Fruit fly (Drosophila melanogaster) whole organism, adult: ENCODE measurements around the gene CG8028.

Experiments used
- CG11617 ChIP-seq: fragments of 200-800 bp; sonication (Bioruptor generic); optimal IDR thresholded peaks from 2 replicates; lab custom pipeline; 2017; ENCODE audit warnings: mild to moderate bottlenecking, missing biosample characterization, missing genetic modification reagents, missing genetic modification characterization
- CG12768 ChIP-seq: fragments of 200-800 bp; sonication (Bioruptor generic); optimal IDR thresholded peaks from 2 replicates; lab custom pipeline; 2017; ENCODE audit warnings: missing biosample characterization, missing genetic modification characterization, mild to moderate bottlenecking, moderate library complexity, missing genetic modification reagents
- CG14711 ChIP-seq: fragments of 200-800 bp; sonication (Bioruptor generic); optimal IDR thresholded peaks from 2 replicates; lab custom pipeline; 2018; ENCODE audit warnings: missing biosample characterization, mild to moderate bottlenecking, missing genetic modification characterization, moderate library complexity
- CG1620 ChIP-seq: fragments of 200-800 bp; sonication (Bioruptor generic); optimal IDR thresholded peaks from 2 replicates; lab custom pipeline; 2016; ENCODE audit warnings: missing biosample characterization, missing genetic modification characterization
- CG33017 ChIP-seq: fragments of 200-800 bp; sonication (Bioruptor generic); optimal IDR thresholded peaks from 2 replicates; lab custom pipeline; 2018; ENCODE audit warnings: missing biosample characterization, mild to moderate bottlenecking, missing genetic modification characterization, moderate library complexity
- CG5204 ChIP-seq: fragments of 200-800 bp; sonication (Bioruptor generic); optimal IDR thresholded peaks from 2 replicates; lab custom pipeline; 2016; ENCODE audit warnings: missing biosample characterization, missing genetic modification characterization
- CG7045 ChIP-seq: fragments of 200-800 bp; sonication (Bioruptor generic); optimal IDR thresholded peaks from 2 replicates; lab custom pipeline; 2017; ENCODE audit warnings: missing biosample characterization, mild to moderate bottlenecking, missing genetic modification characterization
- CG7101 ChIP-seq: fragments of 200-800 bp; sonication (Bioruptor generic); optimal IDR thresholded peaks from 2 replicates; lab custom pipeline; 2018; ENCODE audit warnings: missing biosample characterization, mild to moderate bottlenecking, missing genetic modification characterization, moderate library complexity
- Clk ChIP-seq: fragments of 200-800 bp; sonication (Bioruptor generic); optimal IDR thresholded peaks from 2 replicates; lab custom pipeline; 2017; ENCODE audit warnings: missing biosample characterization, missing genetic modification characterization
- Crg-1 ChIP-seq: fragments of 200-800 bp; sonication (Bioruptor generic); optimal IDR thresholded peaks from 2 replicates; lab custom pipeline; 2016; ENCODE audit warnings: missing biosample characterization, missing genetic modification characterization
- Hr96 ChIP-seq: fragments of 200-800 bp; sonication (Bioruptor generic); optimal IDR thresholded peaks from 2 replicates; lab custom pipeline; 2016; ENCODE audit warnings: missing biosample characterization, missing genetic modification characterization
- Mnt ChIP-seq: fragments of 200-800 bp; sonication (Bioruptor generic); optimal IDR thresholded peaks from 2 replicates; lab custom pipeline; 2016; ENCODE audit warnings: missing biosample characterization, mild to moderate bottlenecking, missing genetic modification characterization
- bab1 ChIP-seq: fragments of 200-800 bp; sonication (Bioruptor generic); optimal IDR thresholded peaks from 3 replicates; lab custom pipeline; 2019; ENCODE audit warnings: missing biosample characterization, mild to moderate bottlenecking, missing genetic modification characterization, moderate library complexity
- cic ChIP-seq: fragments of 200-800 bp; sonication (Bioruptor generic); optimal IDR thresholded peaks from 2 replicates; lab custom pipeline; 2017; ENCODE audit warnings: missing biosample characterization, mild to moderate bottlenecking, missing genetic modification characterization, moderate library complexity
- cnc ChIP-seq, 2 experiments: fragments of >200 bp; optimal IDR thresholded peaks; 2 replicates each; lab custom pipeline; 2017
- kay ChIP-seq: fragments of 200-800 bp; sonication (Bioruptor generic); peaks from one replicate; lab custom pipeline; 2016; ENCODE audit warnings: missing biosample characterization, missing genetic modification characterization, borderline replicate concordance
- ovo ChIP-seq: fragments of 200-800 bp; sonication (Bioruptor generic); optimal IDR thresholded peaks from 2 replicates; lab custom pipeline; 2016; ENCODE audit warnings: missing biosample characterization, missing genetic modification characterization
- pad ChIP-seq: fragments of 200-800 bp; sonication (Bioruptor generic); optimal IDR thresholded peaks from 3 replicates; lab custom pipeline; 2017; ENCODE audit warnings: missing biosample characterization, missing genetic modification characterization, mild to moderate bottlenecking, moderate library complexity, missing genetic modification reagents
- tj ChIP-seq: fragments of 200-800 bp; sonication (Bioruptor generic); optimal IDR thresholded peaks from 3 replicates; lab custom pipeline; 2017; ENCODE audit warnings: missing biosample characterization, mild to moderate bottlenecking, missing genetic modification characterization, moderate library complexity
- toe ChIP-seq: fragments of 200-800 bp; sonication (Bioruptor generic); optimal IDR thresholded peaks from 2 replicates; lab custom pipeline; 2016; ENCODE audit warnings: missing biosample characterization, missing genetic modification characterization

The CG8028 gene

dm6 chrX:19261071-19261470, 19.1 kb downstream of the CG8028 start, which contains the start of gene rictor:
Gene rictor, minus strand, starts transcription at chrX:19261240.
- TF ChIP-seq CG1620 (GFP tag; lab: Kevin White, UChicago) (no peak), CG7045 (GFP tag; lab: Kevin White, UChicago) (no peak), cic (GFP tag; lab: Kevin White, UChicago) (no peak), CG5204 (GFP tag; lab: Kevin White, UChicago) (no peak), Crg-1 (no peak), cnc (optimal IDR thresholded peaks at IDR 0.05; lab: Kevin White, UChicago) (no peak), CG11617 (GFP tag; lab: Kevin White, UChicago) (no peak), kay (no peak), CG33017 (tag; lab: Kevin White, UChicago) (no peak), CG12768 (GFP tag; lab: Kevin White, UChicago) (no peak)

DNA sequence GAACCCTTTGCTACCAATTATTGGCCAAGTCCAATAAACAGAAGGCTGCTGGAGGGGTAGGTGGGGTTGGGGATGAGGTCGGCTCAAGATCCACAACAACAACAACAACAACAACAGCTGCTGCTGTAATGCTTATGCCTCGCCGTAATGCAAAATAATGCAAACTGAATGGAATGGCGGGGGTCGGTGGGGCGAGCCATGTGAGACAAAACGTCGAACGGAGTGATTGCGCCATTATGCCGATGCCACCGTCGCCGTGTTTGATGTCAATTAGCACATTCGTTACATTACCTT, 19.5 kb downstream of the CG8028 start:
- peak; percentile 46 for TF ChIP-seq tj (GFP tag; lab: Kevin White, UChicago)
- peak; percentile 30 for TF ChIP-seq Mnt (GFP tag; lab: Kevin White, UChicago)
- no peak for TF ChIP-seq CG12768 (GFP tag; lab: Kevin White, UChicago)
- peak; percentile 48 for TF ChIP-seq ovo (GFP tag; lab: Kevin White, UChicago)
- TF ChIP-seq Clk: no peak

DNA sequence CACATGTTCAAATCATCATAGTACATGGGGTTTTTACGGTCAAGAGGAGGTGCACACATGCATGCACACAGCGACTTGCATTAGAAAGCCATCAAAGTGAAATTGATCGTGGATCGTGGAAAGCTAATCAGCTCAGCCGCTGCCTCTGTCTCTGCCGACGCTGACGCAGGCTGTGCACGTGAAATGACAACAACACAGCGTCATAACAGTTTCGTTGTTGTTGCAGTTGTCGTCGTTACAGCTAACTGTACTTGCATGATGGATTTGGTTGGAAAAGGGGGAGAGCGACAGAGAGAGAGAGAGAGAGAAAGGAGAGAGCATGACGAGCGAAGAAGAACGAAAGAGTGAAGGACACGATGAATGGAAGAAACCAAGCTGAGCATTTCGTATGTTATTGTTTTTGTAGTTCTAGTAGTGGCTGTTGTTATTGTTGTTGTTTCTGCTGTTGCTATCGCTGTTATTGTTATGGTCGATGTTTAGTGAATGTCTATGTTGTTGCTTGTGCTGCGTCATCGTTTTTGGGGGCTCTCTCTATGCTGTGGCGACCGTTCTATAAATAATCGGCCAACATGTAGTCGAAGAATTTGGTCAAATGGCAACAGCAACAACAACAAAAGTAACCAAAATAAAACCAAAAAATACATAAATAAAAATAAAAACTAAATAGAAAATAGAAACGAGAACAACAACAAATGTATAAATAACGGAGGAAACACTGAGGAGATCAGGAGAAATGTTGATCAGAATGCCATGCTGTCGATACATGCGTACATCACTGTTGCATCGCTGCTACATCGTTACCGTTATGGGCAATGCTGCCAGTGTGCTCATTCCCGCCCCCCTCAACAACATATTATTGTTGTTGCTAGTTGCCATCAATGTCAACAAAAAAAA, 20.1 kb downstream of the CG8028 start:
- TF ChIP-seq Clk: no peak
- TF ChIP-seq CG7101 (tag; lab: Kevin White, UChicago): no peak
- no peak for TF ChIP-seq CG12768 (GFP tag; lab: Kevin White, UChicago)
- TF ChIP-seq tj (GFP tag; lab: Kevin White, UChicago): peak; percentile 29
- peak; percentile 99 for TF ChIP-seq ovo (GFP tag; lab: Kevin White, UChicago)
- TF ChIP-seq CG14711 (tag; lab: Kevin White, UChicago): no peak
- TF ChIP-seq CG1620 (GFP tag; lab: Kevin White, UChicago): no peak
- TF ChIP-seq cnc (optimal IDR thresholded peaks at IDR 0.05; lab: Kevin White, UChicago): peak; percentile 28 to 61
- peak; percentile 29 for TF ChIP-seq Mnt (GFP tag; lab: Kevin White, UChicago)
- no peak for TF ChIP-seq kay
- no peak for TF ChIP-seq Hr96 (GFP tag; lab: Kevin White, UChicago)
- TF ChIP-seq CG5204 (GFP tag; lab: Kevin White, UChicago): no peak
- peak; percentile 35 for TF ChIP-seq cic (GFP tag; lab: Kevin White, UChicago)
- TF ChIP-seq pad (GFP tag; lab: Kevin White, UChicago): peak; percentile 91
- TF ChIP-seq CG11617 (GFP tag; lab: Kevin White, UChicago): no peak
- TF ChIP-seq CG7045 (GFP tag; lab: Kevin White, UChicago): no peak
- no peak for TF ChIP-seq CG33017 (tag; lab: Kevin White, UChicago)
- TF ChIP-seq Crg-1: no peak
- no peak for TF ChIP-seq bab1
- no peak for TF ChIP-seq toe (GFP tag; lab: Kevin White, UChicago)

DNA sequence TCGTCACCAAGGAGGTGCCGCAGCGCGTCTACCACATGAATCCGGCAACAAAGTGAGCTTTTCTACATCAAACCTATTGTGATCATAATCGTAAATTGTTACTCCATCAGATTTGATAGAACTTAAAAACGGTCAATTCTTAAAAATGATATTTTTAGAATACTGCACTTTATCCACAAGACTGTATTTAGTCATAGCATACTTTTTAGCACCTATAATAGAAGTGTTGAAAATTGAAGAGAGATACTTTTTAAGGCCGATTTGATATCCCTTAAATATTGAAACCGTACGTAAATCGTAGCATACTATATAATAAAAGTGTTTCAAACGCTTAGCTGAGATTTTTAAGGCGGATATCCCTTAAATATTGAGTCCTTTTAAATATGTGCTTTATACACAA, 30.0 kb downstream of the CG8028 start:
- TF ChIP-seq CG7045 (GFP tag; lab: Kevin White, UChicago) (no peak), pad (GFP tag; lab: Kevin White, UChicago) (no peak), CG1620 (GFP tag; lab: Kevin White, UChicago) (no peak), tj (GFP tag; lab: Kevin White, UChicago) (no peak), Hr96 (GFP tag; lab: Kevin White, UChicago) (no peak), Clk (no peak)

DNA sequence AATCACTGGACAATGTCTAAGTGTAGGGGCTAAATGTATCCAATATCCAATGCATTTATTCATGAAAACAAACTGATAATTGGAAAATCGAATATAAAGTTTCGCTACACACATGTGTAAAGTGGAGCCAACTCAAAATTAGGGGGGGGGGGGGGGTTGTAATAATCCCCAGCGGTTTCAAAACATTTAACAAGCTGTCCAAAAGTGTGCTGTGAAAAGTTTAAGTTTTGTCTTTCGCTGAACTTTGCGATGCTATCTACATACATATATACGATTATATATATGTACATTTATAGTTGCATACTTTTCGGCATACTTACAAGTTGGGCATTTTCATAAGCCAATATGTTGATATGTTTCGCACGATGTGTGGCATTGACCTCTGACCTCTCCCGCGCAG, 30.8 kb downstream of the CG8028 start:
- TF ChIP-seq CG7045 (GFP tag; lab: Kevin White, UChicago) (no peak), cnc (optimal IDR thresholded peaks at IDR 0.05; lab: Kevin White, UChicago) (no peak), cic (GFP tag; lab: Kevin White, UChicago) (no peak), tj (GFP tag; lab: Kevin White, UChicago) (no peak), CG14711 (tag; lab: Kevin White, UChicago) (no peak), kay (no peak), CG12768 (GFP tag; lab: Kevin White, UChicago) (no peak), toe (GFP tag; lab: Kevin White, UChicago) (no peak), CG33017 (tag; lab: Kevin White, UChicago) (no peak), Mnt (GFP tag; lab: Kevin White, UChicago) (no peak), CG1620 (GFP tag; lab: Kevin White, UChicago) (no peak), bab1 (no peak), CG5204 (GFP tag; lab: Kevin White, UChicago) (no peak), CG7101 (tag; lab: Kevin White, UChicago) (no peak), Crg-1 (no peak), Hr96 (GFP tag; lab: Kevin White, UChicago) (no peak), CG11617 (GFP tag; lab: Kevin White, UChicago) (no peak), pad (GFP tag; lab: Kevin White, UChicago) (no peak), ovo (GFP tag; lab: Kevin White, UChicago) (no peak)
